Worm (Caenorhabditis elegans): ENCODE measurements around the gene ace-1.

Gene ace-1

ce11 chrX:16416790-16417330 lies 49.8 kb downstream of the ace-1 start, which contains the start of gene eat-17:
TSS of gene eat-17 (minus strand) at chrX:16416840.
- no peak for TF ChIP-seq lsy-2 (tag; optimal IDR thresholded peaks at IDR 0.05)
- TF ChIP-seq ama-1 (optimal IDR thresholded peaks at IDR 0.05): no peak
- TF ChIP-seq aly-2 (tag; optimal IDR thresholded peaks at IDR 0.05): no peak
- TF ChIP-seq unc-39 (tag; optimal IDR thresholded peaks at IDR 0.05): no peak
- TF ChIP-seq peb-1 (tag; optimal IDR thresholded peaks at IDR 0.05): no peak
- TF ChIP-seq nhr-129 (tag; optimal IDR thresholded peaks at IDR 0.05): no peak

DNA sequence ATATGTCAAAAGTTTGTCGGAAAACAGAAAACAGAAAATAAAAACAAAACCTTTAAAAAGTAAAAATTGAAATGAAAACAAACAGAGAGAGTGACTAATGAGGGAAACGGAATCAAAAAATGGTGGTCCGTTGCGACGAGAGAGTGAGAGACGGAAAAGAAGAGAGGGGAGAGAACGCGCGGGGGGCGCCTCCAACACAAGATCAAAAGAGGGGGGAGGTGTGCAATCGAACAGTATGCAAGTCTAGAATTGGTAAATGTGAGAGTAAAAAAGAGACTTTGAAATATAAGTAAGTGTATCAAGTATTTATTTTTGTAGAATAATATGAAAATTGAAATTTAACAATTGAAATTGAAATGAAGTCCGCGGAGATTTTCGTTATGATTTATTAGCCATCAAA lies 51.3 kb downstream of the ace-1 start:
- TF ChIP-seq sma-9 (GFP tag; optimal IDR thresholded peaks at IDR 0.05): no peak
- no peak for TF ChIP-seq sma-9 (tag; optimal IDR thresholded peaks at IDR 0.05)
- TF ChIP-seq gmeb-1 (tag; optimal IDR thresholded peaks at IDR 0.05): no peak
- TF ChIP-seq lsy-2 (tag; optimal IDR thresholded peaks at IDR 0.05): no peak
- TF ChIP-seq sma-3 (GFP tag; optimal IDR thresholded peaks at IDR 0.05): no peak
- TF ChIP-seq aly-2 (tag; optimal IDR thresholded peaks at IDR 0.05): no peak
- TF ChIP-seq ztf-4 (tag; optimal IDR thresholded peaks at IDR 0.05): no peak
